Fruit fly (Drosophila melanogaster): Measurements from ENCODE around the gene CG11322.
A peak's percentile ranks its signal among the peaks of the same experiment; 100 is the strongest.

CG11322 gene

DNA sequence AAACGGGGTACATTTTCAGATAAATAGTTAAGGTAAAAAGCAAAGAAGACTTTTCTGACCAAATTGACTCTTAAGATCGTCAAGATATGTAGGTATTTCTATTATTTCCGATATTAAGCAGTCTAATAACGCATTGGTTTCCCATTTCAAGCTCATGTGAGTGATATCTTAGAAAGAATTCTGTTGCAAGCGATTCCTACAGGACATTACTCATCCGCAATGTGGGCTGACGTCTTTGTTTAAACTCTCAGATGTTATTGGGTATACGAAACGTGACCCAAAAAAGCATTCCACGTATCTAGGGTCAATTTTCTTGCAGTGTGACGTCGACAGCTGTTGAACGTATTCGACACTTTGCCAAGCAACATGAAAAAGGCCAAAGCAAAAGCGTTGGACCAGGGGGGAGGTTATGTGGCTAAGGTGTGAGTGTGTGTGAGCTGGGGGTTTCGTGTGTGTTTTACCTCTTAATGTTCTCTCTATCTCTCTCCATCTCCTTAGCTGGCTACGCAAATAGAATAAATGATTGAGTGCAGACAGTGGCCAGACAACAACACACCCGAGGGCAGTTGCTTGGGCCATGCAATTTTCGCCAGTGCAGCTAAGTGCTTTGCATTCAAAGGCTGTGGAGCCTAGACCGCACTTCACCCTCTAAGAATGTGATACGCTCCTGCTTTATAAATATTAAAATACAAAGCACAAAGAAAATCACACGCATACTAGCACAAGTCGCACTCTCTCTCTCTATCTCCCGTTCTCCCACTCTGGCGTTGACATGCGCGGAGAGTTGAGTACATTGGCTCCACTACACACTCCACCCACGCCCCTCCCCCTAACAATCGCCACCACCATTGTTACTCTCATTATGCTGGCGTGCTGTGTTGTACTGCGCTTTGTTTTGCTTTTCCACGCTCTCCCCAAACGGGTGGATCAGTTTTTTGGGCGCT lies 27.9 kb upstream of the CG11322 start (continued):
- peak; percentile 88 for TF ChIP-seq ken (GFP tag; IDR thresholded peaks at IDR 0.05)
- TF ChIP-seq CG15011 (GFP tag; optimal IDR thresholded peaks at IDR 0.05) = peak; percentile 96
- peak in 1 of 2 experiments; percentile 96 for TF ChIP-seq Hr78 (GFP tag; optimal IDR thresholded peaks at IDR 0.05)
- peak; percentile 81 for TF ChIP-seq CG11093 (GFP tag; IDR thresholded peaks at IDR 0.05)
- TF ChIP-seq chm (GFP tag; IDR thresholded peaks at IDR 0.05) = peak; percentile 40; the same call in 1 of the 2 replicates
- TF ChIP-seq CG5953 (GFP tag; IDR thresholded peaks at IDR 0.05) = peak; percentile 70
- no peak for TF ChIP-seq ato (GFP tag; IDR thresholded peaks at IDR 0.05; ENCODE audit: partially characterized antibody)
- peak; percentile 87 for TF ChIP-seq CG6654 (GFP tag; optimal IDR thresholded peaks at IDR 0.05)
- peak; percentile 91 for TF ChIP-seq Gug (GFP tag; IDR thresholded peaks at IDR 0.05)
- peak; percentile 95 for TF ChIP-seq CG1792 (GFP tag; optimal IDR thresholded peaks at IDR 0.05)
- peak; percentile 96 for TF ChIP-seq Mes4 (GFP tag; optimal IDR thresholded peaks at IDR 0.05)
- TF ChIP-seq Lim3 (GFP tag; IDR thresholded peaks at IDR 0.05) = peak; percentile 69; the same call in 1 of the 2 replicates
- TF ChIP-seq CG1832 (GFP tag; optimal IDR thresholded peaks at IDR 0.05) = no peak
- peak; percentile 93 for TF ChIP-seq CG18599 (GFP tag; optimal IDR thresholded peaks at IDR 0.05)
- TF ChIP-seq CG14014 (GFP tag; IDR thresholded peaks at IDR 0.05) = peak; percentile 87
- no peak for TF ChIP-seq CG2129 (GFP tag; IDR thresholded peaks at IDR 0.05; ENCODE audit: partially characterized antibody)
- TF ChIP-seq NK7.1 (GFP tag; optimal IDR thresholded peaks at IDR 0.05) = peak; percentile 95
- TF ChIP-seq HHEX (GFP tag; optimal IDR thresholded peaks at IDR 0.05) = peak; percentile 94
- peak; percentile 91 for TF ChIP-seq CG3407 (GFP tag; optimal IDR thresholded peaks at IDR 0.05)
- TF ChIP-seq Asciz (GFP tag; optimal IDR thresholded peaks at IDR 0.05) = peak; percentile 88
- TF ChIP-seq fru (optimal IDR thresholded peaks at IDR 0.05) = no peak
- TF ChIP-seq CG13123 (GFP tag; optimal IDR thresholded peaks at IDR 0.05) = peak; percentile 90
- peak; percentile 97 for TF ChIP-seq CG9609 (GFP tag; optimal IDR thresholded peaks at IDR 0.05)
- TF ChIP-seq HLH3B (GFP tag; IDR thresholded peaks at IDR 0.05) = peak; percentile 82
- TF ChIP-seq abd-A (tag; optimal IDR thresholded peaks at IDR 0.05) = peak; percentile 95
- TF ChIP-seq prd (optimal IDR thresholded peaks at IDR 0.05) = no peak
- TF ChIP-seq prd (GFP tag; IDR thresholded peaks at IDR 0.05) = peak; percentile 91
- TF ChIP-seq CG1024 (GFP tag; IDR thresholded peaks at IDR 0.05) = peak; percentile 59
- peak; percentile 99 for TF ChIP-seq CG30403 (GFP tag; optimal IDR thresholded peaks at IDR 0.05)
- 0 out of 2 replicates have a peak, but pooled peaks have one; percentile 14 for TF ChIP-seq CkIIα-i1 (GFP tag; IDR thresholded peaks at IDR 0.05)
- peak; percentile 36 for TF ChIP-seq wek (GFP tag; optimal IDR thresholded peaks at IDR 0.05)
- TF ChIP-seq Drgx (GFP tag; IDR thresholded peaks at IDR 0.05) = peak; percentile 87
- TF ChIP-seq chn (GFP tag; optimal IDR thresholded peaks at IDR 0.05) = peak; percentile 94
- TF ChIP-seq crol (GFP tag; IDR thresholded peaks at IDR 0.05) = peak; percentile 97
- 0 out of 3 replicates have a peak, but pooled peaks have one; percentile 44 for TF ChIP-seq Opbp (GFP tag; IDR thresholded peaks at IDR 0.05; ENCODE audit: partially characterized antibody)
- TF ChIP-seq stc (GFP tag; IDR thresholded peaks at IDR 0.05) = peak; percentile 67
- peak; percentile 97 for TF ChIP-seq shn (GFP tag; optimal IDR thresholded peaks at IDR 0.05)
- peak; percentile 97 for TF ChIP-seq nau (GFP tag; optimal IDR thresholded peaks at IDR 0.05)
- TF ChIP-seq CG12942 (GFP tag; optimal IDR thresholded peaks at IDR 0.05) = peak; percentile 93
- TF ChIP-seq pzg (GFP tag; optimal IDR thresholded peaks at IDR 0.05) = peak; percentile 3
- TF ChIP-seq Blimp-1 (GFP tag; optimal IDR thresholded peaks at IDR 0.05) = peak; percentile 89
- TF ChIP-seq wdn (GFP tag; IDR thresholded peaks at IDR 0.05) = peak; percentile 76
- peak; percentile 95 for TF ChIP-seq CG12744 (GFP tag; optimal IDR thresholded peaks at IDR 0.05)
- peak; percentile 97 for TF ChIP-seq Hr3 (GFP tag; optimal IDR thresholded peaks at IDR 0.05)
- peak; percentile 95 for TF ChIP-seq CG6854 (GFP tag; optimal IDR thresholded peaks at IDR 0.05)
- peak; percentile 98 for TF ChIP-seq CG18262 (tag; optimal IDR thresholded peaks at IDR 0.05)
- peak; percentile 58 for TF ChIP-seq CG13287 (GFP tag; IDR thresholded peaks at IDR 0.05; ENCODE audit: partially characterized antibody)
- TF ChIP-seq CG15269 (tag; optimal IDR thresholded peaks at IDR 0.05) = peak; percentile 95

All from whole organism, embryonic.